Fruit fly (Drosophila melanogaster) whole organism: ENCODE measurements around the gene CG4074.

ENCODE experiments used
- CG8478 ChIP-seq: fragments of >200 bp; optimal IDR thresholded peaks from 2 replicates; lab custom pipeline; 2018; ENCODE audit warnings: inconsistent platforms
- Dll ChIP-seq: fragments of >200 bp; optimal IDR thresholded peaks from 2 replicates; lab custom pipeline; 2017
- EcR ChIP-seq, 2 experiments: fragments of >200 bp; optimal IDR thresholded peaks; 2 replicates each; lab custom pipeline; 2017; ENCODE audit warnings: missing biosample characterization in 2 of 2, missing genetic modification characterization in 2 of 2, missing genetic modification reagents in 2 of 2
- pan ChIP-seq: fragments of >200 bp; optimal IDR thresholded peaks from 2 replicates; lab custom pipeline; 2017
- psq ChIP-seq: fragments of >200 bp; optimal IDR thresholded peaks from 2 replicates; lab custom pipeline; 2017
- usp ChIP-seq: fragments of >200 bp; optimal IDR thresholded peaks from 2 replicates; lab custom pipeline; 2017; ENCODE audit warnings: missing biosample characterization, missing genetic modification characterization, mixed read lengths

Gene CG4074

dm6 chr3L:20787835-20788380 is 18.6 kb upstream of the CG4074 start, which contains the start of gene CG11396:
Gene CG11396 (minus strand): TSS chr3L:20788137.
- TF ChIP-seq usp (GFP tag; lab: Kevin White, UChicago) (no peak), pan (lab: Kevin White, UChicago) (no peak), psq (no peak), CG8478 (no peak), EcR (GFP tag; optimal IDR thresholded peaks at IDR 0.05; lab: Kevin White, UChicago) (no peak), Dll (lab: Kevin White, UChicago) (no peak)

dm6 chr3L:20785742-20786427 is 16.6 kb upstream of the CG4074 start, which contains the start of gene Pcif1:
Gene Pcif1 (minus strand): TSS chr3L:20786197.
- no peak for TF ChIP-seq Dll (lab: Kevin White, UChicago)
- TF ChIP-seq CG8478, result no peak
- TF ChIP-seq pan (lab: Kevin White, UChicago), result no peak
- TF ChIP-seq psq, result no peak
- no peak for TF ChIP-seq EcR (GFP tag; optimal IDR thresholded peaks at IDR 0.05; lab: Kevin White, UChicago)
- no peak for TF ChIP-seq usp (GFP tag; lab: Kevin White, UChicago)

dm6 chr3L:20784812-20785671 is 15.7 kb upstream of the CG4074 start:
- TF ChIP-seq Dll (lab: Kevin White, UChicago), result peak; percentile 93
- no peak for TF ChIP-seq psq

dm6 chr3L:20784394-20784793 is 15.1 kb upstream of the CG4074 start:
- TF ChIP-seq Dll (lab: Kevin White, UChicago) (peak; percentile 16), usp (GFP tag; lab: Kevin White, UChicago) (no peak), EcR (GFP tag; optimal IDR thresholded peaks at IDR 0.05; lab: Kevin White, UChicago) (no peak), psq (no peak), CG8478 (no peak), pan (lab: Kevin White, UChicago) (no peak)

DNA sequence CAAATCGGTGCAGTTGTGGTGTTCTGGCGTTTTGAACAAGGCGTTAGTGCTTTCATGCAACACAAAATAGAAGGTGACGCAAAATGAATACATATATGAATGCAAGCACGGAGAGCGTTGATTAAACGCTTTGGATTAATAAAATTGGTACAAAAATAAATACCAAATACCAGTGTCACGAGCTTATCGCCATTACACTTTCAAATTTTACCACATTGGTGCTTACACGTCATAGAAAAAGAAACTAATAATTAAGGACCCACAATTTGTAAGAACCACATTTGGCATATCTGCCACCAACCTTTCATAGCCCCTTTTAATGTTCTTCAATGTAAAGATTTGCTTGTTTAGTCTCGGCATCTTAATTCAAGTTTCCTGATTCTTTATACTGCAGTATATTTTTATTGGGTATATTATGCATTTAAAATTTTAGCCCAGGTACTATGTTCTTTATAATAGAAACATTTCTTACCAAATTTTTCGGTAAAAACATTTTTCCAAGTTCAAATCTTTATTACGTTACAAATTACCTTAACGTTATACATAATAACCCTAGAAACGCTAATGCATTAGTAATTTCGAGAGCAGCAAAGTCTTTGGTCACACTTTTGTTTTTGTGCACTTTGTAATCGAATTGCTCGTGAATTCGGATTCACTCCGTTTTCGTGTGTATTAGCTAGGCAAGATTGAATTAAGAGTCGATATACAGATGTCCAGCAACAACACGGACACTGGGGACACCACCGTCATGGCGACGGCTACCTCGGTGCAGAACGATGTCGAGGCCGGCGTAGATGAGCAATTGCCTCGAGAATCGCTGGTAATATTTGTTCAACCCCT is 9.1 kb upstream of the CG4074 start, which contains the start of the genes Pex16 and Pex14:
Pex16 (minus strand) TSS at position 41 of the 840 bp plus-strand sequence.
Pex14 (plus strand) TSS at position 576 of the 840 bp plus-strand sequence.
- TF ChIP-seq pan (lab: Kevin White, UChicago), result no peak
- TF ChIP-seq Dll (lab: Kevin White, UChicago), result no peak
- no peak for TF ChIP-seq usp (GFP tag; lab: Kevin White, UChicago)
- no peak for TF ChIP-seq psq
- no peak for TF ChIP-seq EcR (GFP tag; optimal IDR thresholded peaks at IDR 0.05; lab: Kevin White, UChicago)
- TF ChIP-seq CG8478, result no peak

DNA sequence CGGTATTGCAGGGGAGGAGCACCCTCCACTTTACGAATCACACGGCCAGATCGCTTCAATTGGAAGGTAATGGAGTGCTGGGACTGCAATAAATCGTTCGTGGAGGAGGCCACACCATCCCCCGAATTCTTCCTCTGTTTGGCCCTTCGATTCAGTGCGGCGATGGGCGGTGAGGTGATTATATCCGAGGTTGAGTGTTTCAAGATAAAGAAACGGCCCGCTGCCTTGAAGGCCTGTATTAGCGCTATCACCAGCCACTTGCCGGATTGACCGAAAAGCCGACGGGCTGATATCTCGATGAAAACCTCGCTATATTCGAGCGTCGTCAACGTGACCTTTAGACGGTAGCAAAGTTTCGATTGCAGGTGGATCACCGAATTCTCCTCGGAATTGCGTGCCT is 8.2 kb upstream of the CG4074 start:
- TF ChIP-seq usp (GFP tag; lab: Kevin White, UChicago) (no peak), pan (lab: Kevin White, UChicago) (no peak), EcR (GFP tag; optimal IDR thresholded peaks at IDR 0.05; lab: Kevin White, UChicago) (no peak), Dll (lab: Kevin White, UChicago) (no peak), CG8478 (no peak), psq (no peak)

DNA sequence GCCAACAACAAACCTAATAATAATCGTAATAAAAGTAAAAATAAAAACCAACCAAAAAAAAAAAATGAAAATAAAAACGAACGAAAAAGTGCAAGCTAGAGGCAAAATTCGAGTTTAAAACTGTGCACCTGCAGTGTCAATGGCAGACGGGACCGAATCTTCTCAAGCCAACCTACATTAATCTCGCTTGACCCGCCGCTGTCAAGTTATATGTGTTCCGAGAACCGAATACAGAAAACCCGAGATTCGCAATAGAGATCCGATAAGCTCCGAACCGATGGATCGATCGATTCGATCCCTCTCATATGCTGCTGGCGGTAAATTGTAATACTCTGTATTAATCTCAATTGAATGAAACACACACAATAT is 3.3 kb upstream of the CG4074 start:
- no peak for TF ChIP-seq psq
- no peak for TF ChIP-seq usp (GFP tag; lab: Kevin White, UChicago)
- TF ChIP-seq CG8478, result no peak
- TF ChIP-seq Dll (lab: Kevin White, UChicago), result no peak
- no peak for TF ChIP-seq EcR (GFP tag; optimal IDR thresholded peaks at IDR 0.05; lab: Kevin White, UChicago)
- TF ChIP-seq pan (lab: Kevin White, UChicago), result no peak

DNA sequence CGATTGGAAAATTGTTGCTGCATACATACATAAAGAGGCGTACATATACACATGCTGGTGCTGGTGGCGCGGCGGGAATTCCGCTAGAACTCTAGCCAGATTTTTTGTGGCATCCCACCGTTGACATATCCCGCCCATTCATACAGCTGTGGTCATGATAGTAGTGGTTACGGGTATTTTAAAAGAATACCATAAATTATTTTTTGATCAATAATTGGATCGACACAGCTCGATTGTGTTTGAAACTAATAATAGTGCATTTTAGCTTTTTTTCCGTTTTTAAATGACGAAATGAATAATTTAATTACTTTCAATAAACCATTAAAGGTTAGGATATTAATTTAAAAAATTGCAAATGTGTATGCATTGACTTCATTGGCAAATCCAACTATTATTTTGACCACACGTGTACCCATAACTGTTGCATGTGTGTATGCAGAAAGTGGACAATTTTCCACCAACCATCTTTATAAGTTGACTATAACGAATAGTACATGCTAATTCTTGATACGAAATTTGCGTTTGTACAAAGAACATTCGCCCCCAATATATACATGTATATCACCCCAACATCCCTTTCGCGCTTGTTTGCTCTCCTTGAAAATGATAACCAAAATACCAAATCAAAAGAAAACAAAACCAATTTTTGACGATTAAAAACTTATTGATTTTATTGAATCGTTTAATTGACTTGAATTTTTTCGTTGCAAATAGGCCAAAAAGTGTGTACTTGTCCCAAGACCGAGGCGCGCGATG is 2.8 kb upstream of the CG4074 start:
- TF ChIP-seq pan (lab: Kevin White, UChicago), result no peak
- no peak for TF ChIP-seq usp (GFP tag; lab: Kevin White, UChicago)
- no peak for TF ChIP-seq psq

DNA sequence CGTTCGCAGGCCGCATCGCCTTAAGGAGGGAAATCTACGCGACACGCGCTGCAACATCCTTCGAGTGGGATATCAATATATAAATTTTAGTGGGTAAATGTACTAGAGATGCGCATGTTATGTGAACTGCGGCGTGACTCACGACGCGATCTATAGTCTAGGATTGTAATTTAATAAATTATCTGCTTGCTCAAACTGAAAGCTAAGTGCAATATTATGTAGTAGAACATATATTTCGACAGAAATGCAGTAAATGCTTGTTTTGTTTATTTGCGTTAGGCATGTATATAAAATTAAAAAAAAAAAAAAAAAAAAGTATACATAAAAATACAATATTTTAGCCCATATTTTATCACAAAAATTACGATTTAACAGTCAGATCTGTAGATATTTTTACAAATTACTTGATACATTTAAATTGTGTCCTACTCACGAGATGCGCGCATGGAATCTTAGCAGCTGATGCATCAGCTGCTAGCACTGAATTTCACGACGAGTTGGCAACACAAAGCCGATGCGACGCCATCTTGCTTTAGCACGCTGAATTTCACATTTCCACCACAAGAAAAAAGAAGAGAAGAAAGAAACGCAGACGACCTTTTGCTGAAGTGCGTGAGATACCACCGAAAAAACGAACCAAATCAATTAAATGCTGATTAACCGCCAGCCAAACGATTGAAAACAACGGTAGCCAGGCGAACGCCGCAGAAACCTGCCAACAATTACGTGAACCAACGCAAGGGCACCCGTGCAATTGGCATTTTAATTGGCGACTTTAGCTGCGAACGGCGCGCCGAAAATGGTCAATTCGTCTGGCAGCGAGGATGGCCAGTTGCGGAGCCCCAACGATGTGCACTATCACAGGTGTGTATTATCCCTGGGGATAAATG is 1.9 kb upstream of the CG4074 start, which contains the start of the genes CG4042 and Pitslre:
CG4042 (minus strand) TSS at position 507 of the 890 bp plus-strand sequence.
Pitslre (plus strand) TSS at position 528 of the 890 bp plus-strand sequence.
- no peak for TF ChIP-seq CG8478
- TF ChIP-seq EcR (GFP tag; optimal IDR thresholded peaks at IDR 0.05; lab: Kevin White, UChicago), result no peak
- TF ChIP-seq pan (lab: Kevin White, UChicago), result no peak
- TF ChIP-seq Dll (lab: Kevin White, UChicago), result no peak
- no peak for TF ChIP-seq usp (GFP tag; lab: Kevin White, UChicago)
- no peak for TF ChIP-seq psq

dm6 chr3L:20767227-20767626 is 2.1 kb downstream of the CG4074 start:
- TF ChIP-seq pan (lab: Kevin White, UChicago), result no peak
- TF ChIP-seq CG8478, result no peak
- TF ChIP-seq Dll (lab: Kevin White, UChicago), result no peak
- TF ChIP-seq usp (GFP tag; lab: Kevin White, UChicago), result no peak
- TF ChIP-seq EcR (GFP tag; optimal IDR thresholded peaks at IDR 0.05; lab: Kevin White, UChicago), result no peak
- no peak for TF ChIP-seq psq
